Fruit fly (Drosophila melanogaster): ENCODE results near the gene CG43232.

The CG43232 gene

dm6 chr2L:6921360-6922090 lies 10.4 kb upstream of the CG43232 start (continued):
- TF ChIP-seq vfl (GFP tag; optimal IDR thresholded peaks at IDR 0.05) (no peak), CG6254 (GFP tag; optimal IDR thresholded peaks at IDR 0.05) (no peak), stwl (tag; optimal IDR thresholded peaks at IDR 0.05) (peak; percentile 20), Hr51 (GFP tag; optimal IDR thresholded peaks at IDR 0.05) (no peak), Fer3 (tag; optimal IDR thresholded peaks at IDR 0.05) (no peak), Med (GFP tag) (peak; percentile 67), CG2116 (GFP tag; optimal IDR thresholded peaks at IDR 0.05) (no peak), Sin3A (optimal IDR thresholded peaks at IDR 0.05) (peak; percentile 19), CG16815 (GFP tag; optimal IDR thresholded peaks at IDR 0.05) (no peak), CG6791 (GFP tag; IDR thresholded peaks at IDR 0.05; ENCODE audit: partially characterized antibody) (no peak), crol (GFP tag; IDR thresholded peaks at IDR 0.05) (no peak), tin (GFP tag; optimal IDR thresholded peaks at IDR 0.05) (no peak), Kr (GFP tag; optimal IDR thresholded peaks at IDR 0.05) (no peak), ATbp (GFP tag; optimal IDR thresholded peaks at IDR 0.05) (no peak), lilli (GFP tag; optimal IDR thresholded peaks at IDR 0.05) (peak; percentile 37), Hr39 (optimal IDR thresholded peaks at IDR 0.05) (no peak), wdn (GFP tag; IDR thresholded peaks at IDR 0.05) (no peak), Hmx (GFP tag; optimal IDR thresholded peaks at IDR 0.05) (peak; percentile 41), Dp (GFP tag; optimal IDR thresholded peaks at IDR 0.05) (peak; percentile 22), Sox100B (GFP tag; optimal IDR thresholded peaks at IDR 0.05) (no peak), Adf1 (GFP tag; IDR thresholded peaks at IDR 0.05) (0 out of 2 replicates have a peak, but pooled peaks have one; percentile 3), Bgb (GFP tag; IDR thresholded peaks at IDR 0.05; ENCODE audit: partially characterized antibody) (no peak), CG15514 (GFP tag; optimal IDR thresholded peaks at IDR 0.05) (peak; percentile 29), otp (GFP tag; IDR thresholded peaks at IDR 0.05) (no peak), kah (GFP tag; optimal IDR thresholded peaks at IDR 0.05) (no peak), az2 (GFP tag; optimal IDR thresholded peaks at IDR 0.05) (no peak), CG3281 (GFP tag; optimal IDR thresholded peaks at IDR 0.05) (peak; percentile 29), tgo (GFP tag; IDR thresholded peaks at IDR 0.05) (no peak), jigr1 (GFP tag; IDR thresholded peaks at IDR 0.05) (no peak), Hmr (GFP tag; optimal IDR thresholded peaks at IDR 0.05) (no peak), mam (GFP tag; optimal IDR thresholded peaks at IDR 0.05) (no peak), CG16779 (GFP tag; IDR thresholded peaks at IDR 0.05) (no peak), Doc3 (GFP tag; IDR thresholded peaks at IDR 0.05; ENCODE audit: partially characterized antibody) (no peak), CG1529 (GFP tag; optimal IDR thresholded peaks at IDR 0.05) (no peak), Pdp1 (GFP tag; optimal IDR thresholded peaks at IDR 0.05) (peak in 1 of 2 experiments; percentile 3), zf30C (GFP tag; optimal IDR thresholded peaks at IDR 0.05) (no peak), insv (GFP tag; optimal IDR thresholded peaks at IDR 0.05) (peak in 1 of 2 experiments; percentile 26), Hr3 (GFP tag; optimal IDR thresholded peaks at IDR 0.05) (no peak), CG9609 (GFP tag; optimal IDR thresholded peaks at IDR 0.05) (no peak), HLH4C (GFP tag; IDR thresholded peaks at IDR 0.05; ENCODE audit: partially characterized antibody) (no peak), bsh (GFP tag; optimal IDR thresholded peaks at IDR 0.05) (peak in 1 of 2 experiments; percentile 7), D (optimal IDR thresholded peaks at IDR 0.05) (peak; percentile 46), D (GFP tag; optimal IDR thresholded peaks at IDR 0.05) (no peak), CG17186 (GFP tag; optimal IDR thresholded peaks at IDR 0.05) (peak; percentile 22), pros (GFP tag; optimal IDR thresholded peaks at IDR 0.05) (peak; percentile 95), hb (GFP tag; IDR thresholded peaks at IDR 0.05; ENCODE audit: partially characterized antibody) (no peak), CG14441 (GFP tag; IDR thresholded peaks at IDR 0.05) (no peak), tll (GFP tag; optimal IDR thresholded peaks at IDR 0.05) (no peak), Hey (tag; optimal IDR thresholded peaks at IDR 0.05) (no peak)
